Worm (Caenorhabditis elegans): Measurements from ENCODE around the gene cpg-9.

ce11 chrIV:3055848-3056247 lies 14.2 kb downstream of the cpg-9 start:
- TF ChIP-seq dao-5 (tag; optimal IDR thresholded peaks at IDR 0.05) (no peak), him-1 (tag; optimal IDR thresholded peaks at IDR 0.05) (no peak), W03F9.2 (tag; optimal IDR thresholded peaks at IDR 0.05) (no peak)

Measured in whole organism, L4/young adult.